In the genomic region with DNA sequence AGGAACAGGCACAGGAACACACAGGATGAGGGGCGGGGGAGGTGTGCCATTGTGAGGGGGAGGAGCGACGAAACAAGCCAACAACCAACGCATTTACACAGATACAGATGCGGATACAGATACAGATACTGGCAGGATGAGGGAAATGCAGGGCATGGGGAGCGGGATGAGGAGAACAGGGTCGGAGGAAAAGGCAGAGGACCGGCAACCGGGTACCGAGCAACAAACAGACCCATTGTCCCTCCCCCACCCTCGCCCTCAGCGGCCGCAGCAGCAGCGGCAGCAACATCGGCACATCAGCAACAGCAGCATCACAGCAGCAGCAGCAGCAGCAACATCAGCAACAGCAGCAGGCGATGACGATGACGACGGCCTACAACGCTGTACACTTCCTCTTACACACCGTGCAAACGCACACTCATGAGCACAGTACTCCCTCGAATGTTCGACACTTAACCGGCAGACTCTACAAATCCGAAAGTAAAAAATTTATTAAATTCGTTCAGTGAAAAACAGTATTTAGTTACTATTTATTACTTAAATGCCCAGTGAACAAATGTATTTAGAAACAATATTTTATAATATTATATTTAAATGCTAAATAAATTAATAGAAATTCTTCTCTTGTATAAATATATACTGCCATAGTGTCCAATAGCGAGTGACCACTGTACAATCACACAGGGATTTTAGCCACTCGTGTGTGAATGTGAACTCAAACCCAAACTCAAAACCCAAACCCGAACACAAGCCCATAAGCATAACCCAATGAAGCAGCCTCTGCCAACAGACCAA, we compare ENCODE assay signal across 1 fruit fly cellular context.
TF ChIP-seq lines count a peak whose summit lies in the region.

No protein-coding gene starts in this region.

TF ChIP-seq in whole organism, embryonic, 481 proteins besides CTCF, POLR2A, EP300 and RAD21 (continued from another document and continues in another):
- TF ChIP-seq hkb (optimal IDR thresholded peaks at IDR 0.05; lab: Kevin White, UChicago) (no peak), hkb (GFP tag; IDR thresholded peaks at IDR 0.05; lab: Robert Waterston, UW) (peak; percentile 90), CG31388 (GFP tag; optimal IDR thresholded peaks at IDR 0.05; lab: Kevin White, UChicago) (peak; percentile 56), Fer1 (GFP tag; optimal IDR thresholded peaks at IDR 0.05; lab: Kevin White, UChicago) (peak; percentile 89), CG12104 (GFP tag; optimal IDR thresholded peaks at IDR 0.05; lab: Kevin White, UChicago) (peak; percentile 65), peb (GFP tag; IDR thresholded peaks at IDR 0.05; lab: Robert Waterston, UW) (peak; percentile 60; the same call in 1 of the 2 replicates), Lhr (GFP tag; optimal IDR thresholded peaks at IDR 0.05; lab: Kevin White, UChicago) (peak; percentile 24), vvl (GFP tag; IDR thresholded peaks at IDR 0.05; lab: Robert Waterston, UW) (peak; percentile 90), CG3726 (GFP tag; IDR thresholded peaks at IDR 0.05; lab: Robert Waterston, UW) (0 out of 3 replicates have a peak, but pooled peaks have one; percentile 70), tap (tag; optimal IDR thresholded peaks at IDR 0.05; lab: Kevin White, UChicago) (peak; percentile 86), MBD-R2 (GFP tag; IDR thresholded peaks at IDR 0.05; lab: Robert Waterston, UW) (peak; percentile 50; the same call in 1 of the 2 replicates), Doc3 (GFP tag; IDR thresholded peaks at IDR 0.05; lab: Robert Waterston, UW; ENCODE audit: partially characterized antibody) (no peak), CG12071 (GFP tag; optimal IDR thresholded peaks at IDR 0.05; lab: Kevin White, UChicago) (peak; percentile 26), Sry-β (GFP tag; optimal IDR thresholded peaks at IDR 0.05; lab: Kevin White, UChicago) (peak; percentile 6), CG18011 (GFP tag; optimal IDR thresholded peaks at IDR 0.05; lab: Kevin White, UChicago) (peak; percentile 28), cwo (GFP tag; optimal IDR thresholded peaks at IDR 0.05; lab: Kevin White, UChicago) (peak; percentile 86), CG2120 (GFP tag; optimal IDR thresholded peaks at IDR 0.05; lab: Kevin White, UChicago) (peak; percentile 68), jing (GFP tag; optimal IDR thresholded peaks at IDR 0.05; lab: Kevin White, UChicago) (peak; percentile 64), CG7928 (GFP tag; optimal IDR thresholded peaks at IDR 0.05; lab: Kevin White, UChicago) (peak; percentile 35), CG15269 (tag; optimal IDR thresholded peaks at IDR 0.05; lab: Kevin White, UChicago) (peak; percentile 89), slou (GFP tag; optimal IDR thresholded peaks at IDR 0.05; lab: Kevin White, UChicago) (peak; percentile 11), CG10654 (GFP tag; optimal IDR thresholded peaks at IDR 0.05; lab: Kevin White, UChicago) (peak; percentile 78), Stat92E (GFP tag; optimal IDR thresholded peaks at IDR 0.05; lab: Kevin White, UChicago) (peak in 1 of 3 experiments; percentile 6), zen (tag; optimal IDR thresholded peaks at IDR 0.05; lab: Kevin White, UChicago) (peak; percentile 93), bcd (GFP tag; optimal IDR thresholded peaks at IDR 0.05; lab: Kevin White, UChicago) (peak; percentile 87), Sox102F (GFP tag; optimal IDR thresholded peaks at IDR 0.05; lab: Kevin White, UChicago) (peak; percentile 87), CG3847 (GFP tag; IDR thresholded peaks at IDR 0.05; lab: Robert Waterston, UW) (peak; percentile 84), run (tag; optimal IDR thresholded peaks at IDR 0.05; lab: Kevin White, UChicago) (peak; percentile 55), z (GFP tag; IDR thresholded peaks at IDR 0.05; lab: Robert Waterston, UW) (peak; percentile 67), NfI (GFP tag; optimal IDR thresholded peaks at IDR 0.05; lab: Kevin White, UChicago) (peak; percentile 82), CG12391 (tag; optimal IDR thresholded peaks at IDR 0.05; lab: Kevin White, UChicago) (peak; percentile 94), Camta (GFP tag; optimal IDR thresholded peaks at IDR 0.05; lab: Kevin White, UChicago) (no peak), crc (GFP tag; optimal IDR thresholded peaks at IDR 0.05; lab: Kevin White, UChicago) (no peak), CG10274 (GFP tag; optimal IDR thresholded peaks at IDR 0.05; lab: Kevin White, UChicago) (peak; percentile 61), CG5180 (GFP tag; optimal IDR thresholded peaks at IDR 0.05; lab: Kevin White, UChicago) (peak; percentile 54), CG11456 (GFP tag; IDR thresholded peaks at IDR 0.05; lab: Robert Waterston, UW) (peak; percentile 76; the same call in 1 of the 3 replicates), PHDP (tag; optimal IDR thresholded peaks at IDR 0.05; lab: Kevin White, UChicago) (peak; percentile 86), CG4360 (GFP tag; IDR thresholded peaks at IDR 0.05; lab: Robert Waterston, UW) (peak; percentile 48), CG14441 (GFP tag; IDR thresholded peaks at IDR 0.05; lab: Robert Waterston, UW) (peak; percentile 76), shn (GFP tag; optimal IDR thresholded peaks at IDR 0.05; lab: Kevin White, UChicago) (no peak), CG13287 (GFP tag; IDR thresholded peaks at IDR 0.05; lab: Robert Waterston, UW; ENCODE audit: partially characterized antibody) (no peak), CG17568 (GFP tag; optimal IDR thresholded peaks at IDR 0.05; lab: Kevin White, UChicago) (peak; percentile 67), CG7357 (GFP tag; IDR thresholded peaks at IDR 0.05; lab: Robert Waterston, UW) (peak; percentile 79), CG32767 (GFP tag; IDR thresholded peaks at IDR 0.05; lab: Robert Waterston, UW) (peak; percentile 81), dan (GFP tag; IDR thresholded peaks at IDR 0.05; lab: Robert Waterston, UW) (no peak), trh (GFP tag; optimal IDR thresholded peaks at IDR 0.05; lab: Kevin White, UChicago) (peak; percentile 61), Dref (GFP tag; IDR thresholded peaks at IDR 0.05; lab: Robert Waterston, UW) (0 out of 2 replicates have a peak, but pooled peaks have one; percentile 11), CG3407 (GFP tag; optimal IDR thresholded peaks at IDR 0.05; lab: Kevin White, UChicago) (peak; percentile 79), CG18764 (GFP tag; optimal IDR thresholded peaks at IDR 0.05; lab: Kevin White, UChicago) (peak; percentile 73), wor (GFP tag; IDR thresholded peaks at IDR 0.05; lab: Robert Waterston, UW) (peak; percentile 78), CG7786 (GFP tag; optimal IDR thresholded peaks at IDR 0.05; lab: Kevin White, UChicago) (peak; percentile 15), Mes4 (GFP tag; optimal IDR thresholded peaks at IDR 0.05; lab: Kevin White, UChicago) (no peak), CG11560 (tag; IDR thresholded peaks at IDR 0.05; lab: Robert Waterston, UW) (peak; percentile 70; the same call in 1 of the 3 replicates), pnt (GFP tag; optimal IDR thresholded peaks at IDR 0.05; lab: Kevin White, UChicago) (no peak), CG11695 (GFP tag; IDR thresholded peaks at IDR 0.05; lab: Robert Waterston, UW) (peak; percentile 88), GATAe (GFP tag; conservative IDR thresholded peaks at IDR 0.05; lab: Robert Waterston, UW) (peak; percentile 19; the same call in 1 of the 2 replicates), CG16815 (GFP tag; optimal IDR thresholded peaks at IDR 0.05; lab: Kevin White, UChicago) (peak; percentile 88), CG17186 (GFP tag; optimal IDR thresholded peaks at IDR 0.05; lab: Kevin White, UChicago) (peak; percentile 28), odd (GFP tag; optimal IDR thresholded peaks at IDR 0.05; lab: Kevin White, UChicago) (peak; percentile 82), gce (GFP tag; IDR thresholded peaks at IDR 0.05; lab: Robert Waterston, UW) (peak; percentile 77; the same call in 2 of the 3 replicates), dmrt99B (tag; optimal IDR thresholded peaks at IDR 0.05; lab: Kevin White, UChicago) (peak; percentile 97), CG7963 (GFP tag; IDR thresholded peaks at IDR 0.05; lab: Robert Waterston, UW; ENCODE audit: partially characterized antibody) (no peak), CG12659 (GFP tag; optimal IDR thresholded peaks at IDR 0.05; lab: Kevin White, UChicago) (peak; percentile 88), Fer2 (tag; optimal IDR thresholded peaks at IDR 0.05; lab: Kevin White, UChicago) (peak; percentile 66), jigr1 (GFP tag; IDR thresholded peaks at IDR 0.05; lab: Robert Waterston, UW) (peak; percentile 70; the same call in 2 of the 3 replicates), C15 (GFP tag; IDR thresholded peaks at IDR 0.05; lab: Robert Waterston, UW) (peak; percentile 49; the same call in 1 of the 3 replicates), chif (GFP tag; optimal IDR thresholded peaks at IDR 0.05; lab: Kevin White, UChicago) (peak in 1 of 2 experiments; percentile 20), esg (GFP tag; conservative IDR thresholded peaks at IDR 0.05; lab: Robert Waterston, UW) (peak; percentile 82), CG2875 (GFP tag; optimal IDR thresholded peaks at IDR 0.05; lab: Kevin White, UChicago) (peak; percentile 84), D19A (tag; optimal IDR thresholded peaks at IDR 0.05; lab: Kevin White, UChicago) (peak; percentile 88), sug (tag; optimal IDR thresholded peaks at IDR 0.05; lab: Kevin White, UChicago) (peak; percentile 73), CG11723 (GFP tag; optimal IDR thresholded peaks at IDR 0.05; lab: Kevin White, UChicago) (peak; percentile 73), D (optimal IDR thresholded peaks at IDR 0.05; lab: Kevin White, UChicago) (peak; percentile 46), D (GFP tag; optimal IDR thresholded peaks at IDR 0.05; lab: Kevin White, UChicago) (peak; percentile 94), Hr78 (GFP tag; optimal IDR thresholded peaks at IDR 0.05; lab: Kevin White, UChicago) (peak in 1 of 2 experiments; percentile 60), en (GFP tag; optimal IDR thresholded peaks at IDR 0.05; lab: Kevin White, UChicago) (no peak), CG1233 (GFP tag; optimal IDR thresholded peaks at IDR 0.05; lab: Kevin White, UChicago) (peak; percentile 85), CG16863 (GFP tag; optimal IDR thresholded peaks at IDR 0.05; lab: Kevin White, UChicago) (no peak), zen2 (GFP tag; IDR thresholded peaks at IDR 0.05; lab: Robert Waterston, UW; ENCODE audit: partially characterized antibody) (no peak), CG12219 (GFP tag; optimal IDR thresholded peaks at IDR 0.05; lab: Kevin White, UChicago) (peak; percentile 73), CG13894 (tag; optimal IDR thresholded peaks at IDR 0.05; lab: Kevin White, UChicago) (peak; percentile 78), HmgZ (tag; optimal IDR thresholded peaks at IDR 0.05; lab: Kevin White, UChicago) (peak; percentile 75), CG10267 (tag; optimal IDR thresholded peaks at IDR 0.05; lab: Kevin White, UChicago) (peak; percentile 88), crp (GFP tag; optimal IDR thresholded peaks at IDR 0.05; lab: Kevin White, UChicago) (peak in 1 of 2 experiments; percentile 35), Hr51 (GFP tag; optimal IDR thresholded peaks at IDR 0.05; lab: Kevin White, UChicago) (peak; percentile 14 to 91), E2f2 (GFP tag; IDR thresholded peaks at IDR 0.05; lab: Robert Waterston, UW) (peak; percentile 66), Doc2 (GFP tag; IDR thresholded peaks at IDR 0.05; lab: Robert Waterston, UW) (no peak), ro (GFP tag; IDR thresholded peaks at IDR 0.05; lab: Robert Waterston, UW) (peak; percentile 88), CG8388 (GFP tag; optimal IDR thresholded peaks at IDR 0.05; lab: Kevin White, UChicago) (peak; percentile 84), h (optimal IDR thresholded peaks at IDR 0.05; lab: Kevin White, UChicago) (no peak), Rfx (GFP tag; IDR thresholded peaks at IDR 0.05; lab: Robert Waterston, UW) (peak; percentile 75), CG32772 (GFP tag; IDR thresholded peaks at IDR 0.05; lab: Robert Waterston, UW) (peak; percentile 86), CG14710 (tag; optimal IDR thresholded peaks at IDR 0.05; lab: Kevin White, UChicago) (peak; percentile 96), Spps (tag; optimal IDR thresholded peaks at IDR 0.05; lab: Kevin White, UChicago) (peak; percentile 83), Atf6 (GFP tag; IDR thresholded peaks at IDR 0.05; lab: Robert Waterston, UW) (peak; percentile 81), al (GFP tag; IDR thresholded peaks at IDR 0.05; lab: Robert Waterston, UW) (peak; percentile 62), CG14860 (GFP tag; IDR thresholded peaks at IDR 0.05; lab: Robert Waterston, UW; ENCODE audit: partially characterized antibody) (no peak), wdn (GFP tag; IDR thresholded peaks at IDR 0.05; lab: Robert Waterston, UW) (peak; percentile 74; the same call in 1 of the 2 replicates), Aef1 (GFP tag; IDR thresholded peaks at IDR 0.05; lab: Robert Waterston, UW) (peak; percentile 85), CG10543 (GFP tag; optimal IDR thresholded peaks at IDR 0.05; lab: Kevin White, UChicago) (peak; percentile 79), HmgD (GFP tag; optimal IDR thresholded peaks at IDR 0.05; lab: Kevin White, UChicago) (no peak), CG7745 (tag; optimal IDR thresholded peaks at IDR 0.05; lab: Kevin White, UChicago) (no peak), vnd (GFP tag; IDR thresholded peaks at IDR 0.05; lab: Robert Waterston, UW; ENCODE audit: partially characterized antibody) (no peak), chm (GFP tag; IDR thresholded peaks at IDR 0.05; lab: Robert Waterston, UW) (0 out of 2 replicates have a peak, but pooled peaks have one; percentile 44), cg (GFP tag; optimal IDR thresholded peaks at IDR 0.05; lab: Kevin White, UChicago) (peak; percentile 71), prd (optimal IDR thresholded peaks at IDR 0.05; lab: Kevin White, UChicago) (no peak), prd (GFP tag; IDR thresholded peaks at IDR 0.05; lab: Robert Waterston, UW) (peak; percentile 95), Ada2b (GFP tag; IDR thresholded peaks at IDR 0.05; lab: Robert Waterston, UW) (peak; percentile 83), Jarid2 (GFP tag; optimal IDR thresholded peaks at IDR 0.05; lab: Kevin White, UChicago) (peak; percentile 31), dm (GFP tag; optimal IDR thresholded peaks at IDR 0.05; lab: Kevin White, UChicago) (no peak), CG10959 (GFP tag; IDR thresholded peaks at IDR 0.05; lab: Robert Waterston, UW) (peak; percentile 78), BtbVII (GFP tag; optimal IDR thresholded peaks at IDR 0.05; lab: Kevin White, UChicago) (peak; percentile 91), Hsf (GFP tag; optimal IDR thresholded peaks at IDR 0.05; lab: Kevin White, UChicago) (peak; percentile 21), Lim3 (GFP tag; IDR thresholded peaks at IDR 0.05; lab: Robert Waterston, UW) (peak; percentile 56), bab2 (GFP tag; optimal IDR thresholded peaks at IDR 0.05; lab: Kevin White, UChicago) (peak; percentile 34), ATbp (GFP tag; optimal IDR thresholded peaks at IDR 0.05; lab: Kevin White, UChicago) (peak; percentile 78), dpn (GFP tag; optimal IDR thresholded peaks at IDR 0.05; lab: Kevin White, UChicago) (peak in 1 of 2 experiments; percentile 84), CG13123 (GFP tag; optimal IDR thresholded peaks at IDR 0.05; lab: Kevin White, UChicago) (peak; percentile 45), CG10431 (GFP tag; optimal IDR thresholded peaks at IDR 0.05; lab: Kevin White, UChicago) (peak; percentile 54)
